Worm (Caenorhabditis elegans): ENCODE measurements around the gene lap-2.
A peak's percentile ranks its signal among the peaks of the same experiment; 100 is the strongest.

lap-2 gene

ce11 chrV:13003378-13003777, 40.1 kb upstream of the lap-2 start (continued):
- TF ChIP-seq aptf-3 (GFP tag; IDR thresholded peaks at IDR 0.05) (0 out of 2 replicates have a peak, but pooled peaks have one; percentile 13), attf-6 (GFP tag; IDR thresholded peaks at IDR 0.05) (no peak), ekl-4 (GFP tag; IDR thresholded peaks at IDR 0.05) (peak; percentile 58; the same call in 1 of the 2 replicates), ceh-100 (GFP tag; IDR thresholded peaks at IDR 0.05) (peak; percentile 68), F39B2.1 (GFP tag; IDR thresholded peaks at IDR 0.05) (no peak), zim-3 (tag; optimal IDR thresholded peaks at IDR 0.05) (peak; percentile 87)

- TF ChIP-seq Y56A3A.18 (GFP tag; IDR thresholded peaks at IDR 0.05) (no peak), Y53F4B.3 (GFP tag; IDR thresholded peaks at IDR 0.05) (no peak), egrh-3 (GFP tag; IDR thresholded peaks at IDR 0.05) (peak; percentile 69), ceh-27 (GFP tag; optimal IDR thresholded peaks at IDR 0.05) (no peak), dpl-1 (GFP tag; optimal IDR thresholded peaks at IDR 0.05) (no peak), F10E7.11 (tag; optimal IDR thresholded peaks at IDR 0.05) (no peak), hmg-20 (GFP tag; IDR thresholded peaks at IDR 0.05) (no peak), F23B12.7 (tag; optimal IDR thresholded peaks at IDR 0.05; ENCODE audit: insufficient read depth) (no peak), D2030.7 (GFP tag; IDR thresholded peaks at IDR 0.05) (peak; percentile 24; the same call in 1 of the 2 replicates), egl-44 (GFP tag; IDR thresholded peaks at IDR 0.05) (no peak), zfh-2 (GFP tag; conservative IDR thresholded peaks at IDR 0.05) (peak; percentile 88), let-607 (tag; optimal IDR thresholded peaks at IDR 0.05) (no peak), nfyb-1 (GFP tag; IDR thresholded peaks at IDR 0.05) (no peak), atf-7 (tag; optimal IDR thresholded peaks at IDR 0.05) (no peak), T26A5.8 (tag; optimal IDR thresholded peaks at IDR 0.05) (no peak), rec-8 (tag; optimal IDR thresholded peaks at IDR 0.05) (no peak), him-1 (tag; optimal IDR thresholded peaks at IDR 0.05) (no peak), repo-1 (tag; optimal IDR thresholded peaks at IDR 0.05) (no peak), K11D2.4 (GFP tag; IDR thresholded peaks at IDR 0.05) (0 out of 2 replicates have a peak, but pooled peaks have one; percentile 11), ztf-22 (GFP tag; optimal IDR thresholded peaks at IDR 0.05) (no peak), efl-1 (GFP tag; optimal IDR thresholded peaks at IDR 0.05) (no peak), snpc-1.1 (tag; optimal IDR thresholded peaks at IDR 0.05; ENCODE audit: insufficient read depth) (no peak), lin-26 (GFP tag; IDR thresholded peaks at IDR 0.05) (0 out of 2 replicates have a peak, but pooled peaks have one; percentile 34), ceh-79 (tag; optimal IDR thresholded peaks at IDR 0.05) (no peak), Y53G8AR.9 (GFP tag; conservative IDR thresholded peaks at IDR 0.05) (no peak), snpc-4 (GFP tag; optimal IDR thresholded peaks at IDR 0.05) (no peak), snpc-4 (tag; optimal IDR thresholded peaks at IDR 0.05) (no peak), F37B4.10 (GFP tag; IDR thresholded peaks at IDR 0.05) (0 out of 2 replicates have a peak, but pooled peaks have one; percentile 25), mxl-1 (tag; optimal IDR thresholded peaks at IDR 0.05) (no peak), lsy-27 (tag; optimal IDR thresholded peaks at IDR 0.05; ENCODE audit: borderline replicate concordance, insufficient read depth) (no peak), ztf-28 (GFP tag; IDR thresholded peaks at IDR 0.05) (no peak), nhr-80 (tag; optimal IDR thresholded peaks at IDR 0.05) (no peak), F57C9.4 (tag; optimal IDR thresholded peaks at IDR 0.05) (no peak), B0336.3 (GFP tag; IDR thresholded peaks at IDR 0.05) (no peak), nhr-120 (GFP tag; IDR thresholded peaks at IDR 0.05) (no peak), lag-1 (GFP tag; IDR thresholded peaks at IDR 0.05) (no peak), rpc-1 (optimal IDR thresholded peaks at IDR 0.05) (no peak), rpc-1 (tag; optimal IDR thresholded peaks at IDR 0.05) (no peak)
These were observed 39.1 kb upstream of the lap-2 start for ce11 chrV:13004374-13004773.

All from whole organism, young adult.